Fruit fly (Drosophila melanogaster) S2 (cell line): ENCODE measurements around the gene CG31709.

Experiments
- CG8478 ChIP-seq: fragments of >200 bp; optimal IDR thresholded peaks from 2 replicates; lab custom pipeline; 2018
- CTCF ChIP-seq, 2 experiments: fragments of >200 bp; optimal IDR thresholded peaks; 2 replicates each; lab custom pipeline; 2018

DNA sequence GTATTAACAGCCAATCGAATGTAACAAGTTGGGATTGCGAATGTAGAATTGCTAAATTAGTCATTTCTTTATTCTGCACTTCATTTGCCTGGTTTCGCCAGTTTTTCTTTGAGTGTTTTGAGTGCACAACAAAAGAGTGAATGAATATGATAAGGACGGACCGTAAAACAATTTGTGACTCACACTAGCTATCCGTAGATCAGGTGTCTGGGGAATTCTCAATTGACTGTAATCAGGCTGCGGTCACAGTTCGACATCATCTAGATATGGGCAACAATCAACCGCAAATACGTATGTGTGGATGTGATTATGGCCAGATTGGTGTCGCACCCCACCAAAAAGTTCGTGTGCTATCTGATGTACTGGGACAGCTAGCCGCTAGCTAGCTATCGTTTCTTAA is 40.5 kb upstream of the CG31709 start:
- TF ChIP-seq CG8478 (no peak), CTCF (optimal IDR thresholded peaks at IDR 0.05; lab: Kevin White, UChicago) (no peak)
